Fruit fly (Drosophila melanogaster) whole organism, pupa: Measurements from ENCODE around the gene retinin.

Source experiments
- CG10348 ChIP-seq: fragments of 200-800 bp; sonication (Bioruptor generic); IDR thresholded peaks from 2 replicates; pipeline ENCODE4 v1.3.6; 2022; ENCODE audit warnings: missing biosample characterization, missing genetic modification characterization
- CG12605 ChIP-seq: fragments of 200-800 bp; sonication (Bioruptor generic); IDR thresholded peaks from 2 replicates; pipeline ENCODE4 v1.3.6; 2022; ENCODE audit warnings: missing biosample characterization, missing genetic modification characterization
- CG13204 ChIP-seq: fragments of 200-800 bp; sonication (Bioruptor generic); optimal IDR thresholded peaks from 2 replicates; lab custom pipeline; 2018; ENCODE audit warnings: missing biosample characterization, mild to moderate bottlenecking, missing genetic modification characterization, moderate library complexity
- CG14655 ChIP-seq: fragments of 200-800 bp; sonication (Bioruptor generic); optimal IDR thresholded peaks from 3 replicates; lab custom pipeline; 2017; ENCODE audit warnings: mild to moderate bottlenecking, missing biosample characterization, missing genetic modification reagents, missing genetic modification characterization
- CG15710 ChIP-seq: fragments of 200-800 bp; sonication (Bioruptor generic); optimal IDR thresholded peaks from 2 replicates; lab custom pipeline; 2018; ENCODE audit warnings: missing biosample characterization, mild to moderate bottlenecking, missing genetic modification characterization, moderate library complexity
- CG17806 ChIP-seq: fragments of 200-800 bp; sonication (Bioruptor generic); optimal IDR thresholded peaks from 2 replicates; lab custom pipeline; 2018; ENCODE audit warnings: missing biosample characterization, mild to moderate bottlenecking, missing genetic modification characterization, moderate library complexity
- CG32121 ChIP-seq: fragments of 200-800 bp; sonication (Bioruptor generic); IDR thresholded peaks from 2 replicates; pipeline ENCODE4 v1.3.6; 2022; ENCODE audit warnings: missing biosample characterization, missing genetic modification characterization
- CG34367 ChIP-seq: fragments of 200-800 bp; sonication (Bioruptor generic); optimal IDR thresholded peaks from 2 replicates; lab custom pipeline; 2018; ENCODE audit warnings: missing biosample characterization, mild to moderate bottlenecking, missing genetic modification characterization
- CG4496 ChIP-seq: fragments of 200-800 bp; sonication (Bioruptor generic); IDR thresholded peaks from 3 replicates; pipeline ENCODE4 v1.3.6; 2022; ENCODE audit warnings: missing biosample characterization, missing genetic modification characterization
- CG8159 ChIP-seq: fragments of 200-800 bp; sonication (Bioruptor generic); optimal IDR thresholded peaks from 3 replicates; lab custom pipeline; 2018; ENCODE audit warnings: missing biosample characterization, mild to moderate bottlenecking, missing genetic modification characterization, moderate library complexity
- CG8301 ChIP-seq: fragments of 200-800 bp; sonication (Bioruptor generic); optimal IDR thresholded peaks from 2 replicates; lab custom pipeline; 2018; ENCODE audit warnings: missing biosample characterization, mild to moderate bottlenecking, missing genetic modification characterization
- D1 ChIP-seq: fragments of 200-800 bp; sonication (Bioruptor generic); optimal IDR thresholded peaks from 2 replicates; lab custom pipeline; 2018; ENCODE audit warnings: missing biosample characterization, mild to moderate bottlenecking, missing genetic modification characterization, moderate library complexity
- EcR ChIP-seq: fragments of 200-800 bp; sonication (Bioruptor generic); optimal IDR thresholded peaks from 3 replicates; lab custom pipeline; 2019; ENCODE audit warnings: missing biosample characterization, missing genetic modification characterization, mild to moderate bottlenecking, moderate library complexity, missing genetic modification reagents
- Ets98B ChIP-seq: fragments of 200-800 bp; sonication (Bioruptor generic); IDR thresholded peaks from 2 replicates; pipeline ENCODE4 v1.3.6; 2022; ENCODE audit warnings: missing biosample characterization, missing genetic modification characterization
- Pif1A ChIP-seq: fragments of 200-800 bp; sonication (Bioruptor generic); optimal IDR thresholded peaks from 3 replicates; lab custom pipeline; 2016; ENCODE audit warnings: missing biosample characterization, missing genetic modification characterization
- Pif1B ChIP-seq: fragments of 200-800 bp; sonication (Bioruptor generic); optimal IDR thresholded peaks from 3 replicates; lab custom pipeline; 2016; ENCODE audit warnings: missing biosample characterization, missing genetic modification characterization
- Snoo ChIP-seq: fragments of 200-800 bp; sonication (Bioruptor generic); optimal IDR thresholded peaks from 3 replicates; lab custom pipeline; 2017; ENCODE audit warnings: missing biosample characterization, mild to moderate bottlenecking, missing genetic modification characterization, inconsistent platforms
- fd96Ca ChIP-seq: fragments of 200-800 bp; sonication (Bioruptor generic); IDR thresholded peaks from 3 replicates; pipeline ENCODE4 v1.3.6; 2022; ENCODE audit warnings: missing biosample characterization, missing genetic modification characterization
- gl ChIP-seq: fragments of 200-800 bp; sonication (Bioruptor generic); optimal IDR thresholded peaks from 2 replicates; lab custom pipeline; 2018; ENCODE audit warnings: missing biosample characterization, mild to moderate bottlenecking, missing genetic modification characterization
- rn ChIP-seq: fragments of 200-800 bp; sonication (Bioruptor generic); IDR thresholded peaks from 2 replicates; pipeline ENCODE4 v1.3.6; 2022; ENCODE audit warnings: missing biosample characterization, missing genetic modification characterization

retinin gene

DNA sequence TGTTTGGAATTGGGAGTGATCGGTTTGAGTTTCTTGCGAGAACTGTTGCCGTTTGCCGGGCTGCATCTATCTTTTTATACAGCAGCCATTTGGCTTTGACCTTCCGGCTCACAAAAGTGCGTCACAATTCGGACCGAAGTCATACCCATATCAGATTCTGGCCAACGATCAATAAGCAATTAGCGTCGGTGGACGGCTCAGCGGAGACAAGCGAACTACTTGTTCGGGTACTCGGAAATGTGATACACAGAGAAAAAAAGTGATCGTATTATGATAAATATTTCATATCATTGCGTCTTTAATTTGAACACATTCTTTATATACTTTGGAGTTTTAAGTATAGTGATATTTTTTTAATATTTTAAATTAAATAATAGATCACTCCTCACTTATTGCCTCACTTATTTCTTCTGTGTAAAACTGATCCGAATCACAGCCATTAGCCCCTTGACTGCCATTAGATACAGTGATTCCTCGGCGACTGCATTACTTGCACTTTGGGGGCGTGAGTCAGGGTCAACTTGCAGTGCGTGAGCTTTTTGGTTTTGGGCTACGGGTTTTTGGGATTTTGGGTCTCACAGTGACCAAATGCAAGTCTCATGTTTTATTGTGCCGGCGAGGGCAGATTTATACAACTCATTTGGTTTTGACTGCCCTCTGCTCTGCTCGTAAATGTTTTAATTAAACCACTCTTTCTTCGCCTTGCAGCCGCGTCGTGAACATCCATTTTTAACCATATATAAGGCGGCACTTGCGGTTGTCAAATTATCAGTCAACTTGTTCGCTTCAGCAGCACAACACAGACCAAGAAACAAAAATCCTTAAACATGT, 25.7 kb upstream of the retinin start, which contains the start of the genes CG13043 and CG13063:
CG13043 (minus strand) TSS at position 51 of the 831 bp plus-strand sequence.
CG13063 (plus strand) TSS at position 781 of the 831 bp plus-strand sequence.
- TF ChIP-seq Snoo (tag; lab: Kevin White, UChicago) (no peak), CG14655 (GFP tag; lab: Kevin White, UChicago) (no peak), CG34367 (tag; lab: Kevin White, UChicago) (no peak), CG8301 (no peak), fd96Ca (GFP tag; lab: Robert Waterston, UW) (no peak)

- no peak for TF ChIP-seq CG15710 (tag; lab: Kevin White, UChicago)
- 0 out of 3 replicates have a peak, but pooled peaks have one; percentile 37 for TF ChIP-seq CG4496 (GFP tag; lab: Robert Waterston, UW)
These were observed 23.4 kb upstream of the retinin start, which contains the start of gene CG13042 for dm6 chr3L:16308380-16308779. CG13042 (minus strand) TSS chr3L:16308480.

dm6 chr3L:16309972-16310371, 21.8 kb upstream of the retinin start:
- peak; percentile 48; the same call in 1 of the 2 replicates for TF ChIP-seq CG32121
- peak; percentile 51 for TF ChIP-seq CG10348
- TF ChIP-seq D1 (tag; lab: Kevin White, UChicago), result no peak
- TF ChIP-seq CG15710 (tag; lab: Kevin White, UChicago), result no peak
- peak; percentile 89 for TF ChIP-seq fd96Ca (GFP tag; lab: Robert Waterston, UW)
- TF ChIP-seq CG17806 (tag; lab: Kevin White, UChicago), result peak; percentile 9
- peak; percentile 42; the same call in 1 of the 2 replicates for TF ChIP-seq rn
- TF ChIP-seq Pif1A, result peak; percentile 13
- TF ChIP-seq CG8301, result peak; percentile 74
- peak; percentile 78 for TF ChIP-seq CG14655 (GFP tag; lab: Kevin White, UChicago)
- TF ChIP-seq Snoo (tag; lab: Kevin White, UChicago), result no peak
- peak; percentile 86 for TF ChIP-seq CG4496 (GFP tag; lab: Robert Waterston, UW)
- TF ChIP-seq CG13204 (GFP tag; lab: Kevin White, UChicago), result no peak
- peak; percentile 84 for TF ChIP-seq Ets98B (GFP tag; lab: Robert Waterston, UW)
- TF ChIP-seq, all 21 proteins: peak for 10

dm6 chr3L:16313985-16314384, 17.7 kb upstream of the retinin start, which contains the start of gene CG13062:
CG13062 (plus strand) TSS chr3L:16314285.
- TF ChIP-seq CG32121 (0 out of 2 replicates have a peak, but pooled peaks have one; percentile 21), Ets98B (GFP tag; lab: Robert Waterston, UW) (no peak)

- TF ChIP-seq CG8159 (tag; lab: Kevin White, UChicago) (no peak), D1 (tag; lab: Kevin White, UChicago) (no peak), CG14655 (GFP tag; lab: Kevin White, UChicago) (no peak), CG32121 (no peak), CG10348 (no peak), EcR (GFP tag; lab: Kevin White, UChicago) (no peak), CG34367 (tag; lab: Kevin White, UChicago) (no peak), CG4496 (GFP tag; lab: Robert Waterston, UW) (no peak)
These were observed 14.0 kb upstream of the retinin start, which contains the start of gene Nplp3 for dm6 chr3L:16317724-16318123. Nplp3 (plus strand) TSS chr3L:16318024.

dm6 chr3L:16319399-16319906, 12.3 kb upstream of the retinin start, which contains the start of the genes CG13041 and CG13060:
CG13041 (minus strand) TSS chr3L:16319526.
CG13060 (plus strand) TSS chr3L:16319856.
- TF ChIP-seq Snoo (tag; lab: Kevin White, UChicago) (no peak), CG12605 (no peak), CG32121 (no peak), EcR (GFP tag; lab: Kevin White, UChicago) (no peak), Pif1B (GFP tag; lab: Kevin White, UChicago) (no peak), gl (tag; lab: Kevin White, UChicago) (no peak), CG8301 (no peak)

dm6 chr3L:16321172-16321571, 10.6 kb upstream of the retinin start, which contains the start of gene CG42718:
CG42718 (minus strand) TSS chr3L:16321272.
- TF ChIP-seq rn (no peak), CG13204 (GFP tag; lab: Kevin White, UChicago) (no peak), CG8301 (no peak), CG15710 (tag; lab: Kevin White, UChicago) (no peak), Pif1B (GFP tag; lab: Kevin White, UChicago) (no peak), gl (tag; lab: Kevin White, UChicago) (no peak), CG10348 (no peak), CG8159 (tag; lab: Kevin White, UChicago) (no peak), CG4496 (GFP tag; lab: Robert Waterston, UW) (no peak), EcR (GFP tag; lab: Kevin White, UChicago) (no peak)
